Worm (Caenorhabditis elegans) whole organism, L4 larva: ENCODE results near the gene F53F1.4.

Experiments
- F10B5.3 ChIP-seq: sonication (generic microtip); optimal IDR thresholded peaks from 2 replicates; lab custom pipeline; 2016; ENCODE audit warnings: mild to moderate bottlenecking, missing genetic modification characterization, missing compliant biosample characterization
- T20F7.1 ChIP-seq: fragments of 200-800 bp; sonication (Bioruptor generic); optimal IDR thresholded peaks from 2 replicates; lab custom pipeline; 2018; ENCODE audit warnings: mild to moderate bottlenecking, missing genetic modification characterization, missing compliant biosample characterization
- Y75B8A.6 ChIP-seq: fragments of 200-800 bp; sonication (Bioruptor generic); IDR thresholded peaks from 2 replicates; pipeline ENCODE4 v1.3.6; 2022; ENCODE audit warnings: missing genetic modification reagents, missing genetic modification characterization, missing compliant biosample characterization
- aha-1 ChIP-seq: fragments of 150-350 bp; peaks from one replicate; lab custom pipeline; 2014; ENCODE audit warnings: missing biosample characterization, missing genetic modification characterization
- aly-2 ChIP-seq: sonication (generic microtip); optimal IDR thresholded peaks from 2 replicates; lab custom pipeline; 2018; ENCODE audit warnings: missing biosample characterization, missing genetic modification characterization
- ama-1 ChIP-seq: fragments of 150-350 bp; optimal IDR thresholded peaks from 2 replicates; lab custom pipeline; 2014; ENCODE audit warnings: inconsistent platforms, mixed read lengths
- ceh-28 ChIP-seq: fragments of 150-350 bp; optimal IDR thresholded peaks from 2 replicates; lab custom pipeline; 2014; ENCODE audit warnings: missing biosample characterization, missing genetic modification reagents, missing genetic modification characterization
- ceh-82 ChIP-seq: sonication (generic microtip); optimal IDR thresholded peaks from 2 replicates; lab custom pipeline; 2017; ENCODE audit warnings: missing biosample characterization, missing genetic modification characterization
- ces-1 ChIP-seq: fragments of 150-350 bp; sonication (generic microtip); optimal IDR thresholded peaks from 4 replicates; lab custom pipeline; 2014; ENCODE audit warnings: missing biosample characterization, missing genetic modification reagents, missing genetic modification characterization
- cey-2 ChIP-seq: sonication (generic microtip); optimal IDR thresholded peaks from 3 replicates; lab custom pipeline; 2017; ENCODE audit warnings: missing genetic modification characterization, mild to moderate bottlenecking, missing compliant biosample characterization, antibody characterized with exemption, borderline replicate concordance; ENCODE audit not compliant: insufficient read depth
- daf-12 ChIP-seq: fragments of 150-350 bp; optimal IDR thresholded peaks from 2 replicates; lab custom pipeline; 2014; ENCODE audit warnings: missing biosample characterization, missing genetic modification reagents, missing genetic modification characterization
- daf-16 ChIP-seq, 3 experiments: sonication (generic microtip); optimal IDR thresholded peaks; 2 replicates each; lab custom pipeline; 2016 to 2017; ENCODE audit warnings: missing genetic modification characterization in 3 of 3, missing genetic modification reagents in 3 of 3, mild to moderate bottlenecking in 2 of 3, missing compliant biosample characterization in 2 of 3, missing biosample characterization in 1 of 3, moderate library complexity in 1 of 3
- daf-8 ChIP-seq: fragments of 200-800 bp; sonication (Bioruptor generic); IDR thresholded peaks from 2 replicates; pipeline ENCODE4 v1.3.6; 2022; ENCODE audit warnings: missing genetic modification characterization, missing compliant biosample characterization
- dmd-8 ChIP-seq: fragments of 200-800 bp; sonication (Bioruptor generic); IDR thresholded peaks from 2 replicates; pipeline ENCODE4 v1.3.6; 2022; ENCODE audit warnings: missing genetic modification characterization, missing compliant biosample characterization
- dpl-1 ChIP-seq: fragments of 150-350 bp; optimal IDR thresholded peaks from 2 replicates; lab custom pipeline; 2014; ENCODE audit warnings: missing biosample characterization, missing genetic modification reagents, missing genetic modification characterization
- duxl-1 ChIP-seq: sonication (generic microtip); optimal IDR thresholded peaks from 2 replicates; lab custom pipeline; 2016; ENCODE audit warnings: mild to moderate bottlenecking, missing genetic modification characterization, moderate library complexity, missing compliant biosample characterization; ENCODE audit not compliant: poor library complexity
- fkh-10 ChIP-seq: fragments of 150-350 bp; optimal IDR thresholded peaks from 2 replicates; lab custom pipeline; 2014; ENCODE audit warnings: missing biosample characterization, missing genetic modification reagents, missing genetic modification characterization
- gei-8 ChIP-seq: fragments of 200-800 bp; sonication (Bioruptor generic); optimal IDR thresholded peaks from 2 replicates; lab custom pipeline; 2018; ENCODE audit warnings: mild to moderate bottlenecking, missing genetic modification characterization, missing compliant biosample characterization
- hlh-11 ChIP-seq: fragments of 200-800 bp; sonication (Bioruptor generic); optimal IDR thresholded peaks from 2 replicates; lab custom pipeline; 2018; ENCODE audit warnings: mild to moderate bottlenecking, missing genetic modification characterization, missing compliant biosample characterization
- hlh-30 ChIP-seq: sonication (generic microtip); optimal IDR thresholded peaks from 2 replicates; lab custom pipeline; 2017; ENCODE audit warnings: antibody characterized with exemption, mild to moderate bottlenecking, missing genetic modification characterization, missing compliant biosample characterization; ENCODE audit not compliant: insufficient read depth
- hmg-1.1 ChIP-seq: fragments of 200-800 bp; sonication (Bioruptor generic); IDR thresholded peaks from 2 replicates; pipeline ENCODE4 v1.3.6; 2022; ENCODE audit warnings: missing genetic modification reagents, missing genetic modification characterization, missing compliant biosample characterization
- jun-1 ChIP-seq: fragments of 150-350 bp; optimal IDR thresholded peaks from 2 replicates; lab custom pipeline; 2014; ENCODE audit warnings: missing biosample characterization, missing genetic modification reagents, missing genetic modification characterization
- lin-13 ChIP-seq: fragments of 150-350 bp; optimal IDR thresholded peaks from 2 replicates; lab custom pipeline; 2014; ENCODE audit warnings: missing biosample characterization, missing genetic modification reagents, missing genetic modification characterization
- lin-29 ChIP-seq: fragments of 200-800 bp; sonication (Bioruptor generic); IDR thresholded peaks from 2 replicates; pipeline ENCODE4 v1.3.6; 2022; ENCODE audit warnings: missing genetic modification reagents, missing genetic modification characterization, missing compliant biosample characterization
- lin-38 ChIP-seq: fragments of 200-800 bp; sonication (Bioruptor generic); IDR thresholded peaks from 2 replicates; pipeline ENCODE4 v1.3.6; 2022; ENCODE audit warnings: missing genetic modification reagents, missing genetic modification characterization, missing compliant biosample characterization
- lsy-2 ChIP-seq, 2 experiments: fragments of 150-350 bp in 1 of 2; sonication (generic microtip) in 1 of 2; optimal IDR thresholded peaks; 2 replicates each; lab custom pipeline; 2014 to 2017; ENCODE audit warnings: missing biosample characterization in 2 of 2, missing genetic modification characterization in 2 of 2
- madf-5 ChIP-seq, 2 experiments: fragments of 200-800 bp; sonication (Bioruptor generic); IDR thresholded peaks; 2 replicates each; pipeline ENCODE4 v1.3.6; 2022; ENCODE audit warnings: missing compliant biosample characterization in 2 of 2, missing genetic modification characterization in 2 of 2
- madf-9 ChIP-seq: fragments of 200-800 bp; sonication (Bioruptor generic); conservative IDR thresholded peaks from 2 replicates; pipeline ENCODE4 v1.3.6; 2022; ENCODE audit warnings: missing genetic modification reagents, missing genetic modification characterization, missing compliant biosample characterization
- mdl-1 ChIP-seq, 2 experiments: fragments of 150-350 bp in 1 of 2; sonication (generic microtip) in 1 of 2; optimal IDR thresholded peaks; 2 replicates each; lab custom pipeline; 2014 to 2017; ENCODE audit warnings: missing biosample characterization in 2 of 2, missing genetic modification characterization in 2 of 2
- mdt-29 ChIP-seq: fragments of 200-800 bp; sonication (Bioruptor generic); IDR thresholded peaks from 2 replicates; pipeline ENCODE4 v1.3.6; 2022; ENCODE audit warnings: missing genetic modification reagents, missing genetic modification characterization, missing compliant biosample characterization
- mes-2 ChIP-seq: sonication (generic microtip); optimal IDR thresholded peaks from 2 replicates; lab custom pipeline; 2016; ENCODE audit warnings: missing genotype, mild to moderate bottlenecking, missing genetic modification characterization, missing compliant biosample characterization; ENCODE audit not compliant: poor library complexity, severe bottlenecking
- mxl-2 ChIP-seq: fragments of 200-800 bp; sonication (Bioruptor generic); conservative IDR thresholded peaks from 2 replicates; pipeline ENCODE4 v1.3.6; 2022; ENCODE audit warnings: missing genetic modification reagents, missing genetic modification characterization, missing compliant biosample characterization
- mxl-3 ChIP-seq: fragments of 200-800 bp; sonication (Bioruptor generic); optimal IDR thresholded peaks from 2 replicates; lab custom pipeline; 2018; ENCODE audit warnings: mild to moderate bottlenecking, missing genetic modification characterization, missing compliant biosample characterization
- nhr-102 ChIP-seq: sonication (generic microtip); optimal IDR thresholded peaks from 2 replicates; lab custom pipeline; 2016; ENCODE audit warnings: mild to moderate bottlenecking, missing genetic modification characterization, moderate library complexity, missing compliant biosample characterization
- nhr-11 ChIP-seq: fragments of 150-350 bp; optimal IDR thresholded peaks from 2 replicates; lab custom pipeline; 2014; ENCODE audit warnings: missing biosample characterization, missing genetic modification characterization
- nhr-111 ChIP-seq: fragments of 200-800 bp; sonication (Bioruptor generic); optimal IDR thresholded peaks from 2 replicates; lab custom pipeline; 2018; ENCODE audit warnings: mild to moderate bottlenecking, missing genetic modification characterization, missing compliant biosample characterization
- nhr-237 ChIP-seq: sonication (generic microtip); optimal IDR thresholded peaks from 2 replicates; lab custom pipeline; 2017; ENCODE audit warnings: missing biosample characterization, missing genetic modification characterization
- nhr-25 ChIP-seq: sonication (generic microtip); optimal IDR thresholded peaks from 2 replicates; lab custom pipeline; 2017; ENCODE audit warnings: missing genetic modification characterization, mild to moderate bottlenecking, missing compliant biosample characterization, antibody characterized with exemption, moderate library complexity, borderline replicate concordance; ENCODE audit not compliant: insufficient read depth
- nhr-28 ChIP-seq: fragments of 150-350 bp; optimal IDR thresholded peaks from 2 replicates; lab custom pipeline; 2014; ENCODE audit warnings: missing biosample characterization, missing genetic modification characterization
- nhr-48 ChIP-seq: sonication (generic microtip); optimal IDR thresholded peaks from 2 replicates; lab custom pipeline; 2016; ENCODE audit warnings: mild to moderate bottlenecking, missing genetic modification characterization, missing compliant biosample characterization
- snpc-1.2 ChIP-seq: fragments of 200-800 bp; sonication (Bioruptor generic); IDR thresholded peaks from 2 replicates; pipeline ENCODE4 v1.3.6; 2022; ENCODE audit warnings: missing genetic modification reagents, missing genetic modification characterization, missing compliant biosample characterization
- zag-1 ChIP-seq: fragments of 150-350 bp; optimal IDR thresholded peaks from 2 replicates; lab custom pipeline; 2014; ENCODE audit warnings: missing biosample characterization, missing genetic modification characterization
- zfp-2 ChIP-seq: sonication (generic microtip); optimal IDR thresholded peaks from 2 replicates; lab custom pipeline; 2016; ENCODE audit warnings: mild to moderate bottlenecking, missing genetic modification characterization, missing compliant biosample characterization
- zfp-3 ChIP-seq: fragments of 200-800 bp; sonication (Bioruptor generic); conservative IDR thresholded peaks from 2 replicates; pipeline ENCODE4 v1.3.6; 2022; ENCODE audit warnings: missing genetic modification reagents, missing genetic modification characterization, missing compliant biosample characterization
- zip-11 ChIP-seq: fragments of 200-800 bp; sonication (Bioruptor generic); IDR thresholded peaks from 2 replicates; pipeline ENCODE4 v1.3.6; 2022; ENCODE audit warnings: missing genetic modification characterization, missing compliant biosample characterization

The F53F1.4 gene

ce11 chrV:13369663-13370062 is 41.2 kb upstream of the F53F1.4 start (continued):
- TF ChIP-seq dmd-8, result no peak
- TF ChIP-seq T20F7.1 (GFP tag; lab: Kevin White, UChicago), result peak; percentile 31
- TF ChIP-seq F10B5.3, result no peak
- TF ChIP-seq mxl-3 (GFP tag; lab: Kevin White, UChicago), result peak; percentile 66
- TF ChIP-seq madf-5 (GFP tag; IDR thresholded peaks at IDR 0.05; lab: Robert Waterston, UW), result no peak
- 0 out of 2 replicates have a peak, but pooled peaks have one; percentile 11 for TF ChIP-seq mxl-2 (GFP tag; lab: Robert Waterston, UW)
- peak; percentile 11 for TF ChIP-seq gei-8 (GFP tag; lab: Kevin White, UChicago)
- no peak for TF ChIP-seq zip-11 (GFP tag; lab: Robert Waterston, UW)
- peak; percentile 64 for TF ChIP-seq zfp-3 (GFP tag; lab: Robert Waterston, UW)

- TF ChIP-seq nhr-25 (peak; percentile 23), daf-16 (GFP tag; optimal IDR thresholded peaks at IDR 0.05; lab: Kevin White, UChicago) (no peak), daf-16 (tag; optimal IDR thresholded peaks at IDR 0.05; lab: Kevin White, UChicago) (no peak), zag-1 (tag; lab: Kevin White, UChicago) (no peak), fkh-10 (GFP tag; lab: Kevin White, UChicago) (no peak), daf-8 (GFP tag; lab: Robert Waterston, UW) (no peak), aha-1 (tag; lab: Kevin White, UChicago) (peak; percentile 92), cey-2 (tag; lab: Kevin White, UChicago) (no peak), duxl-1 (peak; percentile 26), dpl-1 (GFP tag; lab: Kevin White, UChicago) (no peak)
Observed at ce11 chrV:13370265-13370664, 40.6 kb upstream of the F53F1.4 start.

DNA sequence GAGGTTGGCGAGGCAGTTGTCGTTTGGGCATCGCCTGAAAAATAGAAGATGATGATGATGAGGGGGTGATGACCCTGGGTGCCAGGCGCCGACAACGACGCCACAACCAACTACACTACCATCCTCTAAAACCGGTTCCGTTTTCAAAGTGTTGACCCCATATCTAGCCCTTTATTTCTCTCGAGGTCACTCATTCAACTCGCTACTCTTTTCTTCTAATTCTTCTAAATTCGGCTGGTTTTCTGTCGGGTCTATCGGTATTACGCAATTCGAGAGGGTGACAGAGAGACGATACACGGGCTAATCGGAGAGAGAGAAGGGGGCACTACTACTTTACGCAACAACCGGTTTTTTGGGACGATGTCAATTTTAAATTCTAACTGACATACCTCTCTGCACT is 39.5 kb upstream of the F53F1.4 start:
- TF ChIP-seq madf-5 (GFP tag; IDR thresholded peaks at IDR 0.05; lab: Robert Waterston, UW), result 0 out of 4 replicates have a peak, but pooled peaks of 1 of the 2 experiments have one; percentile 44
- TF ChIP-seq ceh-28, result no peak
- no peak for TF ChIP-seq lin-29 (GFP tag; lab: Robert Waterston, UW)
- peak; percentile 21 to 43 for TF ChIP-seq lsy-2 (tag; optimal IDR thresholded peaks at IDR 0.05; lab: Kevin White, UChicago)
- no peak for TF ChIP-seq zag-1 (tag; lab: Kevin White, UChicago)
- peak; percentile 57 for TF ChIP-seq mxl-3 (GFP tag; lab: Kevin White, UChicago)
- TF ChIP-seq nhr-102 (tag; lab: Kevin White, UChicago), result peak; percentile 6
- TF ChIP-seq mes-2, result peak; percentile 49
- no peak for TF ChIP-seq ces-1 (GFP tag; lab: Kevin White, UChicago)
- no peak for TF ChIP-seq daf-12
- peak; percentile 96 for TF ChIP-seq aha-1 (tag; lab: Kevin White, UChicago)
- peak; percentile 56 for TF ChIP-seq hlh-30
- no peak for TF ChIP-seq ceh-82 (tag; lab: Kevin White, UChicago)
- TF ChIP-seq nhr-11 (tag; lab: Kevin White, UChicago), result no peak
- peak; percentile 90 for TF ChIP-seq nhr-28 (tag; lab: Kevin White, UChicago)
- TF ChIP-seq ama-1 (lab: Kevin White, UChicago), result peak; percentile 46
- peak; percentile 94 for TF ChIP-seq nhr-25
- peak in 1 of 2 experiments; percentile 68 for TF ChIP-seq mdl-1 (tag; optimal IDR thresholded peaks at IDR 0.05; lab: Kevin White, UChicago)
- no peak for TF ChIP-seq nhr-237 (tag; lab: Kevin White, UChicago)
- no peak for TF ChIP-seq lin-13 (GFP tag; lab: Kevin White, UChicago)
- TF ChIP-seq jun-1 (tag; lab: Kevin White, UChicago), result no peak
- no peak for TF ChIP-seq snpc-1.2 (GFP tag; lab: Robert Waterston, UW)
- peak; percentile 1 for TF ChIP-seq cey-2 (tag; lab: Kevin White, UChicago)
- TF ChIP-seq nhr-48, result peak; percentile 62
- no peak for TF ChIP-seq T20F7.1 (GFP tag; lab: Kevin White, UChicago)
- TF ChIP-seq hmg-1.1 (GFP tag; lab: Robert Waterston, UW), result no peak
- no peak for TF ChIP-seq Y75B8A.6
- no peak for TF ChIP-seq nhr-111
- no peak for TF ChIP-seq madf-9 (GFP tag; lab: Robert Waterston, UW)
- peak; percentile 72 for TF ChIP-seq hlh-11 (tag; lab: Kevin White, UChicago)
- TF ChIP-seq lin-38 (GFP tag; lab: Robert Waterston, UW), result peak; percentile 38
- no peak for TF ChIP-seq aly-2 (tag; lab: Kevin White, UChicago)
- TF ChIP-seq mdt-29 (GFP tag; lab: Robert Waterston, UW), result no peak
- no peak for TF ChIP-seq zfp-2 (tag; lab: Kevin White, UChicago)
